Fruit fly (Drosophila melanogaster) whole organism, embryonic: ENCODE results near the gene PLCXD.

ENCODE experiments used
- ATbp ChIP-seq: fragments of 200-800 bp; sonication (Bioruptor generic); optimal IDR thresholded peaks from 2 replicates; lab custom pipeline; 2017; ENCODE audit warnings: missing biosample characterization, mild to moderate bottlenecking, missing genetic modification characterization, missing genetic modification reagents
- Abd-B ChIP-seq: fragments of 200-800 bp; sonication (Bioruptor generic); optimal IDR thresholded peaks from 2 replicates; lab custom pipeline; 2018; ENCODE audit warnings: missing biosample characterization, mild to moderate bottlenecking, missing genetic modification characterization, moderate library complexity
- BEAF-32 ChIP-seq: fragments of 200-800 bp; sonication (Bioruptor generic); optimal IDR thresholded peaks from 3 replicates; lab custom pipeline; 2017; ENCODE audit warnings: missing biosample characterization, missing genetic modification characterization, mild to moderate bottlenecking, moderate library complexity, missing genetic modification reagents
- CG1024 ChIP-seq: fragments of 200-800 bp; sonication (Bioruptor generic); IDR thresholded peaks from 2 replicates; pipeline ENCODE4 v1.3.6; 2022; ENCODE audit warnings: missing biosample characterization, missing genetic modification characterization
- CG11247 ChIP-seq: fragments of 200-800 bp; sonication (Bioruptor generic); IDR thresholded peaks from 2 replicates; pipeline ENCODE4 v1.3.6; 2022; ENCODE audit warnings: missing biosample characterization, missing genetic modification characterization
- CG14860 ChIP-seq: fragments of 200-800 bp; sonication (Bioruptor generic); IDR thresholded peaks from 3 replicates; pipeline ENCODE4 v1.3.6; 2022; ENCODE audit warnings: missing biosample characterization, missing genetic modification characterization; ENCODE audit not compliant: partially characterized antibody
- CG15514 ChIP-seq: fragments of 200-800 bp; sonication (Bioruptor generic); optimal IDR thresholded peaks from 3 replicates; lab custom pipeline; 2017; ENCODE audit warnings: missing biosample characterization, missing genetic modification characterization, mild to moderate bottlenecking, moderate library complexity, missing genetic modification reagents
- CG15696 ChIP-seq: fragments of 200-800 bp; sonication (Bioruptor generic); optimal IDR thresholded peaks from 2 replicates; lab custom pipeline; 2019; ENCODE audit warnings: missing biosample characterization, mild to moderate bottlenecking, missing genetic modification characterization, moderate library complexity
- CG16779 ChIP-seq: fragments of 200-800 bp; sonication (Bioruptor generic); IDR thresholded peaks from 2 replicates; pipeline ENCODE4 v1.3.6; 2022; ENCODE audit warnings: missing biosample characterization, missing genetic modification characterization
- CG2120 ChIP-seq: fragments of 200-800 bp; sonication (Bioruptor generic); optimal IDR thresholded peaks from 3 replicates; lab custom pipeline; 2016; ENCODE audit warnings: missing biosample characterization, missing genetic modification characterization
- CG32532 ChIP-seq: fragments of 200-800 bp; sonication (Bioruptor generic); IDR thresholded peaks from 2 replicates; pipeline ENCODE4 v1.3.6; 2022; ENCODE audit warnings: missing biosample characterization, missing genetic modification characterization
- CG33213 ChIP-seq: fragments of 200-800 bp; sonication (Bioruptor generic); optimal IDR thresholded peaks from 3 replicates; lab custom pipeline; 2016; ENCODE audit warnings: missing biosample characterization, missing genetic modification characterization
- CG34422 ChIP-seq: fragments of 200-800 bp; sonication (Bioruptor generic); IDR thresholded peaks from 3 replicates; pipeline ENCODE4 v1.3.6; 2022; ENCODE audit warnings: missing biosample characterization, missing genetic modification characterization
- CG4617 ChIP-seq: fragments of 200-800 bp; sonication (Bioruptor generic); optimal IDR thresholded peaks from 3 replicates; lab custom pipeline; 2016; ENCODE audit warnings: missing biosample characterization, missing genetic modification characterization, borderline replicate concordance
- CG7786 ChIP-seq: fragments of 200-800 bp; sonication (Bioruptor generic); optimal IDR thresholded peaks from 2 replicates; lab custom pipeline; 2016; ENCODE audit warnings: missing biosample characterization, missing genetic modification characterization
- CG8089 ChIP-seq: fragments of 200-800 bp; sonication (Bioruptor generic); optimal IDR thresholded peaks from 3 replicates; lab custom pipeline; 2016; ENCODE audit warnings: missing biosample characterization, missing genetic modification characterization
- CG8290 ChIP-seq, 3 experiments: fragments of 200-800 bp; sonication (Bioruptor generic); optimal IDR thresholded peaks; 2 replicates each; lab custom pipeline; 2016 to 2019; ENCODE audit warnings: missing biosample characterization in 3 of 3, missing genetic modification characterization in 3 of 3, mild to moderate bottlenecking in 2 of 3, moderate library complexity in 1 of 3
- CG8944 ChIP-seq: fragments of 200-800 bp; sonication (Bioruptor generic); optimal IDR thresholded peaks from 3 replicates; lab custom pipeline; 2016; ENCODE audit warnings: missing biosample characterization, missing genetic modification characterization
- CG9932 ChIP-seq: fragments of 200-800 bp; sonication (Bioruptor generic); IDR thresholded peaks from 2 replicates; pipeline ENCODE4 v1.3.6; 2022; ENCODE audit warnings: missing biosample characterization, missing genetic modification characterization
- CTCF ChIP-seq: fragments of 200-800 bp; sonication (Bioruptor generic); optimal IDR thresholded peaks from 2 replicates; lab custom pipeline; 2017; ENCODE audit warnings: missing biosample characterization, mild to moderate bottlenecking, missing genetic modification characterization, moderate library complexity
- Dfd ChIP-seq, 2 experiments: fragments of >200 bp; optimal IDR thresholded peaks; 2 replicates each; lab custom pipeline; 2017; ENCODE audit warnings: missing biosample characterization in 2 of 2, missing genetic modification characterization in 2 of 2
- E2f2 ChIP-seq: fragments of 200-800 bp; sonication (Bioruptor generic); IDR thresholded peaks from 2 replicates; pipeline ENCODE4 v1.3.6; 2022; ENCODE audit warnings: missing biosample characterization, missing genetic modification characterization
- Hey ChIP-seq: fragments of 200-800 bp; sonication (Bioruptor generic); optimal IDR thresholded peaks from 3 replicates; lab custom pipeline; 2018; ENCODE audit warnings: missing biosample characterization, mild to moderate bottlenecking, missing genetic modification characterization
- Myb ChIP-seq: fragments of 200-800 bp; sonication (Bioruptor generic); optimal IDR thresholded peaks from 2 replicates; lab custom pipeline; 2016; ENCODE audit warnings: missing biosample characterization, missing genetic modification characterization
- NK7.1 ChIP-seq: fragments of 200-800 bp; sonication (Bioruptor generic); optimal IDR thresholded peaks from 3 replicates; lab custom pipeline; 2016; ENCODE audit warnings: missing biosample characterization, missing genetic modification characterization
- NfI ChIP-seq: fragments of 200-800 bp; sonication (Bioruptor generic); optimal IDR thresholded peaks from 3 replicates; lab custom pipeline; 2018; ENCODE audit warnings: missing biosample characterization, mild to moderate bottlenecking, missing genetic modification characterization, moderate library complexity
- Six4 ChIP-seq: fragments of 200-800 bp; sonication (Bioruptor generic); optimal IDR thresholded peaks from 2 replicates; lab custom pipeline; 2016; ENCODE audit warnings: missing biosample characterization, missing genetic modification characterization
- Sox102F ChIP-seq: fragments of 200-800 bp; sonication (Bioruptor generic); optimal IDR thresholded peaks from 2 replicates; lab custom pipeline; 2018; ENCODE audit warnings: missing biosample characterization, mild to moderate bottlenecking, missing genetic modification characterization, moderate library complexity
- az2 ChIP-seq: fragments of 200-800 bp; sonication (Bioruptor generic); optimal IDR thresholded peaks from 3 replicates; lab custom pipeline; 2016; ENCODE audit warnings: missing biosample characterization, missing genetic modification characterization
- br ChIP-seq: fragments of >200 bp; optimal IDR thresholded peaks from 2 replicates; lab custom pipeline; 2017
- chm ChIP-seq: fragments of 200-800 bp; sonication (Bioruptor generic); IDR thresholded peaks from 2 replicates; pipeline ENCODE4 v1.3.6; 2022; ENCODE audit warnings: missing biosample characterization, missing genetic modification characterization
- corto ChIP-seq: fragments of 200-800 bp; sonication (Bioruptor generic); optimal IDR thresholded peaks from 2 replicates; lab custom pipeline; 2016; ENCODE audit warnings: missing biosample characterization, mild to moderate bottlenecking, missing genetic modification characterization, moderate library complexity
- croc ChIP-seq: fragments of 200-800 bp; sonication (Bioruptor generic); conservative IDR thresholded peaks from 3 replicates; pipeline ENCODE4 v1.3.6; 2022; ENCODE audit warnings: missing biosample characterization, missing genetic modification characterization
- dpn ChIP-seq, 2 experiments: fragments of 200-800 bp; sonication (Bioruptor generic); optimal IDR thresholded peaks; 3 replicates each; lab custom pipeline; 2016; ENCODE audit warnings: missing biosample characterization in 2 of 2, missing genetic modification characterization in 2 of 2
- ems ChIP-seq: fragments of 200-800 bp; sonication (Bioruptor generic); optimal IDR thresholded peaks from 3 replicates; lab custom pipeline; 2016; ENCODE audit warnings: missing biosample characterization, missing genetic modification characterization
- fu2 ChIP-seq: fragments of 200-800 bp; sonication (Bioruptor generic); optimal IDR thresholded peaks from 2 replicates; lab custom pipeline; 2016; ENCODE audit warnings: missing biosample characterization, missing genetic modification characterization
- gcm2 ChIP-seq: fragments of 200-800 bp; sonication (Bioruptor generic); optimal IDR thresholded peaks from 2 replicates; lab custom pipeline; 2016; ENCODE audit warnings: missing biosample characterization, missing genetic modification characterization
- grn ChIP-seq: fragments of 200-800 bp; sonication (Bioruptor generic); optimal IDR thresholded peaks from 3 replicates; lab custom pipeline; 2017; ENCODE audit warnings: missing biosample characterization, missing genetic modification characterization
- inv ChIP-seq: fragments of 200-800 bp; sonication (Bioruptor generic); IDR thresholded peaks from 2 replicates; pipeline ENCODE4 v1.3.6; 2022; ENCODE audit warnings: missing biosample characterization, missing genetic modification characterization; ENCODE audit not compliant: partially characterized antibody
- kay ChIP-seq: fragments of 200-800 bp; sonication (Bioruptor generic); optimal IDR thresholded peaks from 2 replicates; lab custom pipeline; 2016; ENCODE audit warnings: missing biosample characterization, missing genetic modification characterization
- mirr ChIP-seq: fragments of 200-800 bp; sonication (Bioruptor generic); optimal IDR thresholded peaks from 3 replicates; lab custom pipeline; 2018; ENCODE audit warnings: missing biosample characterization, mild to moderate bottlenecking, missing genetic modification characterization
- otp ChIP-seq: fragments of 200-800 bp; sonication (Bioruptor generic); IDR thresholded peaks from 3 replicates; pipeline ENCODE4, ENCODE4 v1.3.6; 2022; ENCODE audit warnings: missing biosample characterization, missing genetic modification characterization
- pros ChIP-seq: fragments of 200-800 bp; sonication (Bioruptor generic); optimal IDR thresholded peaks from 3 replicates; lab custom pipeline; 2019; ENCODE audit warnings: missing biosample characterization, mild to moderate bottlenecking, missing genetic modification characterization, moderate library complexity
- rib ChIP-seq: fragments of 200-800 bp; sonication (Bioruptor generic); IDR thresholded peaks from 2 replicates; pipeline ENCODE4 v1.3.6; 2022; ENCODE audit warnings: missing biosample characterization, missing genetic modification characterization
- sc ChIP-seq, 3 experiments: fragments of >200 bp in 2 of 3; fragments of 200-800 bp in 1 of 3; sonication (Bioruptor generic) in 1 of 3; optimal IDR thresholded peaks; 2 replicates in 2 of 3; 3 replicates in 1 of 3; lab custom pipeline; 2017; ENCODE audit warnings: mild to moderate bottlenecking in 1 of 3, missing biosample characterization in 1 of 3, missing genetic modification characterization in 1 of 3, missing genetic modification reagents in 1 of 3
- schlank ChIP-seq: fragments of 200-800 bp; sonication (Bioruptor generic); optimal IDR thresholded peaks from 2 replicates; lab custom pipeline; 2018; ENCODE audit warnings: missing biosample characterization, mild to moderate bottlenecking, missing genetic modification characterization
- sob ChIP-seq: fragments of 200-800 bp; sonication (Bioruptor generic); IDR thresholded peaks from 2 replicates; pipeline ENCODE4 v1.3.6; 2022; ENCODE audit warnings: missing biosample characterization, missing genetic modification characterization
- sug ChIP-seq: fragments of 200-800 bp; optimal IDR thresholded peaks from 2 replicates; lab custom pipeline; 2019; ENCODE audit warnings: missing biosample characterization, mild to moderate bottlenecking, missing genetic modification characterization, moderate library complexity
- tap ChIP-seq: fragments of 200-800 bp; optimal IDR thresholded peaks from 3 replicates; lab custom pipeline; 2019; ENCODE audit warnings: missing biosample characterization, mild to moderate bottlenecking, missing genetic modification characterization, moderate library complexity
- trh ChIP-seq: fragments of 200-800 bp; sonication (Bioruptor generic); optimal IDR thresholded peaks from 2 replicates; lab custom pipeline; 2016; ENCODE audit warnings: missing biosample characterization, missing genetic modification characterization
- tup ChIP-seq: fragments of 200-800 bp; sonication (Bioruptor generic); optimal IDR thresholded peaks from 2 replicates; lab custom pipeline; 2016; ENCODE audit warnings: missing biosample characterization, mild to moderate bottlenecking, missing genetic modification characterization, moderate library complexity
- zfh1 ChIP-seq: fragments of 200-800 bp; sonication (Bioruptor generic); IDR thresholded peaks from 3 replicates; pipeline ENCODE4 v1.3.6; 2022; ENCODE audit warnings: missing biosample characterization, missing genetic modification characterization

PLCXD gene

dm6 chr2L:12096396-12096813 lies 47.2 kb downstream of the PLCXD start, which contains the start of the genes CG6712 and Mt2:
Gene CG6712, minus strand, starts transcription at chr2L:12096511.
Gene Mt2, plus strand, starts transcription at chr2L:12096525.
- TF ChIP-seq CG2120 (GFP tag; lab: Kevin White, UChicago) (peak; percentile 28), CG16779 (GFP tag; lab: Robert Waterston, UW) (no peak), rib (GFP tag; lab: Robert Waterston, UW) (peak; percentile 38; the same call in 1 of the 2 replicates), CG8290 (GFP tag; optimal IDR thresholded peaks at IDR 0.05; lab: Kevin White, UChicago) (no peak), CG8290 (tag; optimal IDR thresholded peaks at IDR 0.05; lab: Kevin White, UChicago) (no peak), CG15514 (peak; percentile 8), CG8089 (no peak), br (no peak), CG4617 (peak; percentile 44), Six4 (GFP tag; lab: Kevin White, UChicago) (no peak), otp (GFP tag; lab: Robert Waterston, UW) (no peak), chm (GFP tag; lab: Robert Waterston, UW) (no peak), BEAF-32 (GFP tag; lab: Kevin White, UChicago) (peak; percentile 24), CG15696 (tag; lab: Kevin White, UChicago) (no peak), CG14860 (GFP tag; lab: Robert Waterston, UW) (no peak), sug (peak; percentile 25), ATbp (GFP tag; lab: Kevin White, UChicago) (no peak), CG1024 (GFP tag; lab: Robert Waterston, UW) (no peak), CG8944 (GFP tag; lab: Kevin White, UChicago) (no peak), schlank (tag; lab: Kevin White, UChicago) (no peak), gcm2 (no peak), tap (tag; lab: Kevin White, UChicago) (no peak), CG11247 (peak; percentile 39; the same call in 1 of the 2 replicates), sc (optimal IDR thresholded peaks at IDR 0.05; lab: Kevin White, UChicago) (no peak), sc (GFP tag; optimal IDR thresholded peaks at IDR 0.05; lab: Kevin White, UChicago) (no peak), Dfd (GFP tag; optimal IDR thresholded peaks at IDR 0.05; lab: Kevin White, UChicago) (no peak), CG7786 (no peak), croc (GFP tag; lab: Robert Waterston, UW) (no peak), tup (GFP tag; lab: Kevin White, UChicago) (no peak), CTCF (no peak), pros (GFP tag; lab: Kevin White, UChicago) (no peak), fu2 (GFP tag; lab: Kevin White, UChicago) (peak; percentile 37), NfI (peak; percentile 17), ems (GFP tag; lab: Kevin White, UChicago) (peak; percentile 20), CG33213 (GFP tag; lab: Kevin White, UChicago) (peak; percentile 15), dpn (GFP tag; optimal IDR thresholded peaks at IDR 0.05; lab: Kevin White, UChicago) (no peak), mirr (GFP tag; lab: Kevin White, UChicago) (no peak), CG34422 (peak; percentile 80; the same call in 1 of the 3 replicates), inv (GFP tag; lab: Robert Waterston, UW) (no peak), grn (GFP tag; lab: Kevin White, UChicago) (no peak), Sox102F (GFP tag; lab: Kevin White, UChicago) (no peak), CG32532 (GFP tag; lab: Robert Waterston, UW) (no peak), Hey (tag; lab: Kevin White, UChicago) (no peak), Abd-B (no peak), trh (GFP tag; lab: Kevin White, UChicago) (no peak), Myb (GFP tag; lab: Kevin White, UChicago) (peak; percentile 4), CG9932 (GFP tag; lab: Robert Waterston, UW) (peak; percentile 22; the same call in 1 of the 2 replicates), zfh1 (GFP tag; lab: Robert Waterston, UW) (no peak), sob (GFP tag; lab: Robert Waterston, UW) (peak; percentile 36; the same call in 1 of the 2 replicates), NK7.1 (GFP tag; lab: Kevin White, UChicago) (no peak), kay (GFP tag; lab: Kevin White, UChicago) (no peak), corto (GFP tag; lab: Kevin White, UChicago) (no peak), E2f2 (GFP tag; lab: Robert Waterston, UW) (peak; percentile 45), az2 (GFP tag; lab: Kevin White, UChicago) (no peak)
